Worm (Caenorhabditis elegans): ENCODE data around the gene srh-74.
A peak's percentile ranks its signal among the peaks of the same experiment; 100 is the strongest.

The srh-74 gene

ce11 chrV:11078104-11078724 lies 29.6 kb upstream of the srh-74 start, which contains the start of gene act-2 (continued):
- TF ChIP-seq rpc-1 (optimal IDR thresholded peaks at IDR 0.05), result peak; percentile 8
- no peak for TF ChIP-seq rpc-1 (tag; optimal IDR thresholded peaks at IDR 0.05)
- TF ChIP-seq F39B2.1 (GFP tag; IDR thresholded peaks at IDR 0.05), result no peak
- no peak for TF ChIP-seq F22D6.2 (tag; optimal IDR thresholded peaks at IDR 0.05)
- no peak for TF ChIP-seq lsy-27 (tag; optimal IDR thresholded peaks at IDR 0.05; ENCODE audit: borderline replicate concordance, insufficient read depth)
- TF ChIP-seq lag-1 (GFP tag; IDR thresholded peaks at IDR 0.05), result no peak
- no peak for TF ChIP-seq atf-7 (tag; optimal IDR thresholded peaks at IDR 0.05)
- no peak for TF ChIP-seq nhr-90 (tag; optimal IDR thresholded peaks at IDR 0.05)
- TF ChIP-seq K12H6.12 (tag; optimal IDR thresholded peaks at IDR 0.05), result peak; percentile 3
- TF ChIP-seq K11D2.4 (GFP tag; IDR thresholded peaks at IDR 0.05), result 0 out of 2 replicates have a peak, but pooled peaks have one; percentile 33
- TF ChIP-seq mcd-1 (GFP tag; IDR thresholded peaks at IDR 0.05), result peak; percentile 95
- TF ChIP-seq hlh-12 (tag; optimal IDR thresholded peaks at IDR 0.05), result no peak
- TF ChIP-seq ets-4 (GFP tag; optimal IDR thresholded peaks at IDR 0.05), result no peak
- TF ChIP-seq hmg-20 (GFP tag; IDR thresholded peaks at IDR 0.05), result no peak
- no peak for TF ChIP-seq sptf-2 (GFP tag; optimal IDR thresholded peaks at IDR 0.05)
- TF ChIP-seq madf-6 (GFP tag; IDR thresholded peaks at IDR 0.05), result peak; percentile 95
- TF ChIP-seq dpff-1 (tag; optimal IDR thresholded peaks at IDR 0.05), result no peak
- TF ChIP-seq ztf-22 (GFP tag; optimal IDR thresholded peaks at IDR 0.05), result no peak
- TF ChIP-seq egrh-3 (GFP tag; IDR thresholded peaks at IDR 0.05), result peak; percentile 44; the same call in 1 of the 2 replicates
- no peak for TF ChIP-seq egl-44 (GFP tag; IDR thresholded peaks at IDR 0.05)
- peak; percentile 22 for TF ChIP-seq athp-1 (tag; optimal IDR thresholded peaks at IDR 0.05)
- peak; percentile 40; the same call in 1 of the 2 replicates for TF ChIP-seq hmg-1.2 (GFP tag; IDR thresholded peaks at IDR 0.05)
- no peak for TF ChIP-seq ztf-6 (GFP tag; IDR thresholded peaks at IDR 0.05)
- TF ChIP-seq xnd-1 (tag; optimal IDR thresholded peaks at IDR 0.05), result peak; percentile 66
- TF ChIP-seq mel-28 (tag; optimal IDR thresholded peaks at IDR 0.05; ENCODE audit: borderline replicate concordance), result no peak
- TF ChIP-seq attf-6 (GFP tag; IDR thresholded peaks at IDR 0.05), result peak; percentile 52; the same call in 1 of the 2 replicates
- peak; percentile 76; the same call in 1 of the 2 replicates for TF ChIP-seq nfyb-1 (GFP tag; IDR thresholded peaks at IDR 0.05)
- TF ChIP-seq somi-1 (GFP tag; optimal IDR thresholded peaks at IDR 0.05), result no peak
- peak; percentile 67 for TF ChIP-seq ceh-27 (GFP tag; optimal IDR thresholded peaks at IDR 0.05)
- peak; percentile 93 for TF ChIP-seq lin-54 (GFP tag; optimal IDR thresholded peaks at IDR 0.05)
- TF ChIP-seq efl-1 (GFP tag; optimal IDR thresholded peaks at IDR 0.05), result peak; percentile 96
- no peak for TF ChIP-seq ceh-79 (tag; optimal IDR thresholded peaks at IDR 0.05)
- no peak for TF ChIP-seq repo-1 (tag; optimal IDR thresholded peaks at IDR 0.05)

ce11 chrV:11076403-11076802 lies 27.8 kb upstream of the srh-74 start:
- TF ChIP-seq hmg-1.2 (GFP tag; IDR thresholded peaks at IDR 0.05) (peak; percentile 34; the same call in 1 of the 2 replicates), T07F8.4 (tag; optimal IDR thresholded peaks at IDR 0.05) (peak; percentile 81), F37B4.10 (GFP tag; IDR thresholded peaks at IDR 0.05) (no peak), Y79H2A.3 (GFP tag; conservative IDR thresholded peaks at IDR 0.05) (0 out of 2 replicates have a peak, but pooled peaks have one; percentile 62), C06A6.2 (GFP tag; conservative IDR thresholded peaks at IDR 0.05) (no peak), F23B12.7 (tag; optimal IDR thresholded peaks at IDR 0.05; ENCODE audit: insufficient read depth) (peak; percentile 39), mxl-1 (tag; optimal IDR thresholded peaks at IDR 0.05) (no peak), ztf-26 (tag; optimal IDR thresholded peaks at IDR 0.05) (no peak), ekl-4 (GFP tag; IDR thresholded peaks at IDR 0.05) (peak; percentile 95), madf-6 (GFP tag; IDR thresholded peaks at IDR 0.05) (peak; percentile 86), ceh-40 (GFP tag; IDR thresholded peaks at IDR 0.05) (0 out of 2 replicates have a peak, but pooled peaks have one; percentile 32), nfya-2 (GFP tag; IDR thresholded peaks at IDR 0.05) (peak; percentile 78; the same call in 1 of the 2 replicates), chd-7 (tag; optimal IDR thresholded peaks at IDR 0.05) (peak; percentile 66), K11D2.4 (GFP tag; IDR thresholded peaks at IDR 0.05) (0 out of 2 replicates have a peak, but pooled peaks have one; percentile 20), bed-2 (GFP tag; IDR thresholded peaks at IDR 0.05) (0 out of 2 replicates have a peak, but pooled peaks have one; percentile 48), ceh-91 (GFP tag; IDR thresholded peaks at IDR 0.05) (peak; percentile 11; the same call in 1 of the 2 replicates), aptf-2 (GFP tag; conservative IDR thresholded peaks at IDR 0.05) (no peak), akir-1 (GFP tag; optimal IDR thresholded peaks at IDR 0.05) (no peak), hsf-1 (GFP tag; IDR thresholded peaks at IDR 0.05) (peak; percentile 86), somi-1 (GFP tag; optimal IDR thresholded peaks at IDR 0.05) (peak; percentile 12), mcd-1 (GFP tag; IDR thresholded peaks at IDR 0.05) (peak; percentile 55)
